Worm (Caenorhabditis elegans) whole organism, L4/young adult: ENCODE data around the gene T13C2.3.
A peak's percentile ranks its signal among the peaks of the same experiment; 100 is the strongest.

Experiments
- W03F9.2 ChIP-seq: fragments of 150-350 bp; optimal IDR thresholded peaks from 2 replicates; lab custom pipeline; 2014; ENCODE audit warnings: missing biosample characterization, missing genetic modification characterization
- dao-5 ChIP-seq: sonication (generic microtip); optimal IDR thresholded peaks from 2 replicates; lab custom pipeline; 2016; ENCODE audit warnings: missing genotype, missing genetic modification characterization, moderate library complexity, missing compliant biosample characterization
- him-1 ChIP-seq: sonication (generic microtip); optimal IDR thresholded peaks from 2 replicates; lab custom pipeline; 2016; ENCODE audit warnings: missing genotype, missing genetic modification reagents, missing genetic modification characterization, missing compliant biosample characterization

DNA sequence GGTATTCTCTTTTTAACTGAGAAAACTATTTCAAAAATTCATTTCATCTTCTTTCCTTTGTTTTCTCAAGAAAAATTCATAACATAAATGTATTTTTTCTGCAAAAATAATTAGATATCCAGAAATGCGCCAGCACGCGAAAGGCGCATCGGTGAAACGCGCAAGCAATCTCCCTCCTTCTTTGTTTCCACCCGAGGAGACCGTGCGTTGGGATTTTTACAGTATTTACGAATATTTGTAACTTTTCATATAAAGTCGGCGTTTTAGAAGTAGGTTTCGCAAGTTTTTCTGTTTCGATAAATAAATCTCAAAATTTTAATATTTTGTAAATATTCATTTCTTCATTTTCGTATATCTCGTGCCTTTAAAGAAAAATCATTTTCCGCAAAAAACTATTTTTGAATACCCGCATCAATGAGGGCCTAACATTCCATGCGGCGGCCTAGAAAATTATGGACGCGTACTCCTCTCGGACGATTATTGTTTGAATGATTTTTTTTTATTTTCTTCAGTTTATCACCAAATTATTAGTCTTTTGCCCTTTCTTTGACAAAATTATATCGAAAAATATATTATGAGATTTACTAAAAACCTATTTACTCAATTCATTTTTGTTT, 12.5 kb upstream of the T13C2.3 start, which contains the start of gene ssup-72:
- TF ChIP-seq him-1 (tag; lab: Kevin White, UChicago) (peak; percentile 33), W03F9.2 (peak; percentile 75), dao-5 (no peak)
